Worm (Caenorhabditis elegans) whole organism, late embryonic: ENCODE measurements around the gene C02B10.4.

Experiments
- C08G9.2 ChIP-seq: sonication (generic microtip); optimal IDR thresholded peaks from 2 replicates; lab custom pipeline; 2016; ENCODE audit warnings: mild to moderate bottlenecking, missing genetic modification characterization, moderate library complexity, missing compliant biosample characterization
- C38D4.7 ChIP-seq: fragments of 200-800 bp; sonication (Bioruptor generic); optimal IDR thresholded peaks from 2 replicates; lab custom pipeline; 2018; ENCODE audit warnings: mild to moderate bottlenecking, missing genetic modification characterization, moderate library complexity, missing compliant biosample characterization
- F13H6.1 ChIP-seq: sonication (generic microtip); optimal IDR thresholded peaks from 2 replicates; lab custom pipeline; 2016; ENCODE audit warnings: missing genetic modification characterization, missing compliant biosample characterization
- ahr-1 ChIP-seq: sonication (generic microtip); optimal IDR thresholded peaks from 2 replicates; lab custom pipeline; 2016; ENCODE audit warnings: missing genetic modification characterization, missing compliant biosample characterization
- ceh-18 ChIP-seq: sonication (generic microtip); optimal IDR thresholded peaks from 2 replicates; lab custom pipeline; 2016; ENCODE audit warnings: missing genetic modification characterization, missing compliant biosample characterization
- ceh-19 ChIP-seq: fragments of 200-800 bp; sonication (Bioruptor generic); optimal IDR thresholded peaks from 2 replicates; lab custom pipeline; 2018; ENCODE audit warnings: mild to moderate bottlenecking, missing genetic modification characterization, missing compliant biosample characterization
- ceh-22 ChIP-seq: sonication (generic microtip); optimal IDR thresholded peaks from 2 replicates; lab custom pipeline; 2017; ENCODE audit warnings: missing biosample characterization, missing genetic modification characterization
- ceh-31 ChIP-seq: sonication (generic microtip); optimal IDR thresholded peaks from 2 replicates; lab custom pipeline; 2016; ENCODE audit warnings: missing genetic modification characterization, missing compliant biosample characterization
- ceh-48 ChIP-seq: sonication (generic microtip); optimal IDR thresholded peaks from 2 replicates; lab custom pipeline; 2016; ENCODE audit warnings: missing genetic modification characterization, inconsistent platforms, missing compliant biosample characterization
- ceh-6 ChIP-seq: fragments of 200-800 bp; sonication (Bioruptor generic); optimal IDR thresholded peaks from 2 replicates; lab custom pipeline; 2018; ENCODE audit warnings: mild to moderate bottlenecking, missing genetic modification characterization, missing compliant biosample characterization
- che-1 ChIP-seq: sonication (generic microtip); optimal IDR thresholded peaks from 2 replicates; lab custom pipeline; 2016; ENCODE audit warnings: mild to moderate bottlenecking, missing genetic modification characterization, missing compliant biosample characterization
- dve-1 ChIP-seq: sonication (generic microtip); optimal IDR thresholded peaks from 2 replicates; lab custom pipeline; 2017; ENCODE audit warnings: antibody characterized with exemption, mild to moderate bottlenecking, missing genetic modification characterization, missing compliant biosample characterization
- elt-2 ChIP-seq: sonication (generic microtip); optimal IDR thresholded peaks from 2 replicates; lab custom pipeline; 2016; ENCODE audit warnings: missing genetic modification reagents, missing genetic modification characterization, missing compliant biosample characterization
- fkh-10 ChIP-seq: fragments of 150-350 bp; optimal IDR thresholded peaks from 2 replicates; lab custom pipeline; 2014; ENCODE audit warnings: missing biosample characterization, missing genetic modification reagents, missing genetic modification characterization
- gmeb-2 ChIP-seq: sonication (generic microtip); optimal IDR thresholded peaks from 2 replicates; lab custom pipeline; 2016; ENCODE audit warnings: missing genetic modification characterization, inconsistent platforms, missing compliant biosample characterization
- hlh-13 ChIP-seq: fragments of 200-800 bp; sonication (Bioruptor generic); optimal IDR thresholded peaks from 2 replicates; lab custom pipeline; 2018; ENCODE audit warnings: mild to moderate bottlenecking, missing genetic modification characterization, missing compliant biosample characterization
- lim-6 ChIP-seq: sonication (generic microtip); optimal IDR thresholded peaks from 2 replicates; lab custom pipeline; 2016; ENCODE audit warnings: missing genetic modification characterization, missing compliant biosample characterization
- lin-11 ChIP-seq: fragments of 200-800 bp; sonication (Bioruptor generic); optimal IDR thresholded peaks from 2 replicates; lab custom pipeline; 2018; ENCODE audit warnings: mild to moderate bottlenecking, missing genetic modification characterization, missing compliant biosample characterization
- madf-2 ChIP-seq: sonication (generic microtip); optimal IDR thresholded peaks from 2 replicates; lab custom pipeline; 2017; ENCODE audit warnings: missing genetic modification characterization, missing compliant biosample characterization
- nfya-1 ChIP-seq: sonication (generic microtip); optimal IDR thresholded peaks from 2 replicates; lab custom pipeline; 2017; ENCODE audit warnings: missing genetic modification characterization, mild to moderate bottlenecking, missing compliant biosample characterization, antibody characterized with exemption, moderate library complexity
- nhr-11 ChIP-seq: fragments of 150-350 bp; optimal IDR thresholded peaks from 2 replicates; lab custom pipeline; 2014; ENCODE audit warnings: missing biosample characterization, missing genetic modification characterization
- nhr-232 ChIP-seq: sonication (generic microtip); optimal IDR thresholded peaks from 2 replicates; lab custom pipeline; 2016; ENCODE audit warnings: missing genetic modification characterization, missing compliant biosample characterization
- odd-2 ChIP-seq: sonication (generic microtip); optimal IDR thresholded peaks from 2 replicates; lab custom pipeline; 2017; ENCODE audit warnings: antibody characterized with exemption, mild to moderate bottlenecking, missing genetic modification characterization, missing compliant biosample characterization
- pag-3 ChIP-seq: sonication (generic microtip); optimal IDR thresholded peaks from 2 replicates; lab custom pipeline; 2016; ENCODE audit warnings: missing compliant biosample characterization, missing genetic modification characterization, borderline replicate concordance
- pat-9 ChIP-seq: fragments of 200-800 bp; sonication (Bioruptor generic); optimal IDR thresholded peaks from 2 replicates; lab custom pipeline; 2018; ENCODE audit warnings: mild to moderate bottlenecking, missing genetic modification characterization, moderate library complexity, missing compliant biosample characterization
- pha-2 ChIP-seq: sonication (generic microtip); optimal IDR thresholded peaks from 2 replicates; lab custom pipeline; 2017; ENCODE audit warnings: mild to moderate bottlenecking, missing genetic modification characterization, missing compliant biosample characterization
- pha-4 ChIP-seq: fragments of 150-350 bp; optimal IDR thresholded peaks from 2 replicates; lab custom pipeline; 2018; ENCODE audit warnings: missing biosample characterization, missing genetic modification reagents, missing genetic modification characterization
- pqm-1 ChIP-seq: sonication (generic microtip); optimal IDR thresholded peaks from 2 replicates; lab custom pipeline; 2016; ENCODE audit warnings: missing genetic modification characterization, missing compliant biosample characterization
- ref-2 ChIP-seq: sonication (generic microtip); optimal IDR thresholded peaks from 2 replicates; lab custom pipeline; 2016; ENCODE audit warnings: missing genetic modification characterization, missing compliant biosample characterization
- sdc-2 ChIP-seq: sonication (generic microtip); optimal IDR thresholded peaks from 2 replicates; lab custom pipeline; 2016; ENCODE audit warnings: missing genotype, missing genetic modification characterization, missing compliant biosample characterization
- sox-2 ChIP-seq: fragments of 200-800 bp; sonication (Bioruptor generic); IDR thresholded peaks from 2 replicates; pipeline ENCODE4 v1.3.6; 2022; ENCODE audit warnings: missing genetic modification reagents, missing genetic modification characterization, missing compliant biosample characterization
- sox-4 ChIP-seq: sonication (generic microtip); optimal IDR thresholded peaks from 2 replicates; lab custom pipeline; 2017; ENCODE audit warnings: mild to moderate bottlenecking, missing genetic modification characterization, inconsistent platforms, missing compliant biosample characterization
- tbx-2 ChIP-seq: sonication (generic microtip); optimal IDR thresholded peaks from 2 replicates; lab custom pipeline; 2016; ENCODE audit warnings: missing genetic modification characterization, missing compliant biosample characterization
- unc-3 ChIP-seq, 2 experiments: fragments of 200-800 bp in 1 of 2; sonication (Bioruptor generic) in 1 of 2; sonication (generic microtip) in 1 of 2; conservative IDR thresholded peaks in 1 of 2; optimal IDR thresholded peaks in 1 of 2; 2 replicates each; pipeline versions ENCODE4 v1.3.6 to Lab custom; 2016 to 2022; ENCODE audit warnings: missing compliant biosample characterization in 2 of 2, missing genetic modification characterization in 2 of 2, missing genetic modification reagents in 1 of 2
- unc-42 ChIP-seq: sonication (generic microtip); optimal IDR thresholded peaks from 2 replicates; lab custom pipeline; 2016; ENCODE audit warnings: missing genotype, missing genetic modification characterization, missing compliant biosample characterization
- unc-55 ChIP-seq: sonication (generic microtip); optimal IDR thresholded peaks from 2 replicates; lab custom pipeline; 2017; ENCODE audit warnings: missing biosample characterization, missing genetic modification reagents, missing genetic modification characterization
- zip-5 ChIP-seq: sonication (generic microtip); optimal IDR thresholded peaks from 2 replicates; lab custom pipeline; 2016; ENCODE audit warnings: missing genetic modification characterization, missing compliant biosample characterization

Gene C02B10.4

DNA sequence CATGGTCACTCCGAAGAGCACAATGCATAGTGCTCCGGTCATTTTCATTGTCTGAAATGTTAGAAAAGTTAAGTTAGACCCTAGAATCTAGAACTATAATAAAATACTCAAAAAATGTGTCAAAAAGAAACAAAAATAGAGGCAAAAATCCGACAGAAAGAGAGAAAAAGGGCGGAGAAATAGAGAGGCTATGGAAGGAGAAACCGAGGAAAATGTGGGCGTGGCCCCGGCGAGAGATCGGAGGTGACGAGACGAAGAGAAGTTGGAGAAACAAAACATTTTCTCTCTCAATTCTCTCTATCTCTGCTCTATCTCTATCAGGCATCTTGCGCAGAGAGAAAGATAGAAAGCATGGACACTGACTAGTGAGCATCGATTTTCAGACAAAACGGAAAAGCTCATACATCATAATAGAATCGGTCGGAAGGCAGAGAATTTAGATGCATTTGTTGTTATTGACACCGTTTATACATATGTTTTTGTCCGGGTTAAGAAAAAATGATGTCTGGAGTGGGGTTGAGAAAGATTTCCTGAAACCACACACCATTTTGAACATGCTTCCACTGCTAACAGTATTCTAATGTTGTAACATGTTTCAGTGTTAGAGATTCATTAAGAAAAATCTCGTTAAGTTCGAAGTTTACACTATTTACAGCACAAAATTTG is 12.0 kb downstream of the C02B10.4 start, which contains the start of gene C02B10.3:
TSS of gene C02B10.3 (minus strand) at position 51 of the 666 bp plus-strand sequence.
- peak; percentile 52 for TF ChIP-seq ceh-31 (tag; lab: Kevin White, UChicago)
- no peak for TF ChIP-seq pat-9 (tag; lab: Kevin White, UChicago)
- TF ChIP-seq tbx-2 (tag; lab: Kevin White, UChicago): peak; percentile 40
- no peak for TF ChIP-seq che-1 (tag; lab: Kevin White, UChicago)
- TF ChIP-seq ceh-48: peak; percentile 31
- TF ChIP-seq unc-42: peak; percentile 71
- TF ChIP-seq unc-55: peak; percentile 39
- peak; percentile 17 for TF ChIP-seq nfya-1

DNA sequence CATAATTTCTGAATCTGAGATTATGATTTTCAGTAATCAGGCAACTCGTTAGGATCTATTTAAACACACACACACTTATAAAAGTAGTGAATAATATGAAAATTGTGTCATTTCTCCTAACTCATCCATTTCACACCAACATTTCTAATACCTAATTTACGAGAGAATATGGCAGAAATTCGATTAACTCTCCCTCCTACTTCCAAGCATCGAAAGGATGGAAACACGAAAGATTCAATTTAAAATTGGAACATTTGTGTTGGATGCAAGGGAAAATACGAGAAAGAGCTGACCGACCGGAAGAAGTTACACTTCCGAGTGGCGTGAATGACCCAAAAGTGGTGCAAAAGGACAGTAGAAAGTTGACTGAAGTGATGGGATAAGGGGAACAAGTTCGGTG is 17.6 kb downstream of the C02B10.4 start:
- TF ChIP-seq fkh-10: no peak
- TF ChIP-seq C38D4.7 (GFP tag; lab: Kevin White, UChicago): no peak
- peak; percentile 88 for TF ChIP-seq unc-42
- TF ChIP-seq sox-4 (tag; lab: Kevin White, UChicago): no peak

DNA sequence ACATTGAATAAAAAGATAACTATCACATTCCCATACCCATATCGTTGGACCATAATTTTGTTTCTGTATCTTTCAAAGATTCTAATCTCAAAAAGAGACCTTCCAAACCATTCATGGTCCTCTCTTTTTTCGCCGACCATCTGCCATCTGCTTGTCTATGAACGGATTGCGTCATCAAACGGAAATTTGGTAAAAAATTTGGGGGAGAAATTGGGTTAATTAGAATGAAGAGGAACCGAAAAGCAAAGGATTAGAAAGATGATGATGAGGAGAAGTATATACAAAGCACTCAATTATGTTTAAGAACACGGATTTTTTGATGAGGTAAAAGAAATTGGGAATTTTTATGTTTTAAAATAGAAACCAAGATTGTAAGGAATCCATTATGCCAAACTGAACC is 18.6 kb downstream of the C02B10.4 start:
- TF ChIP-seq C08G9.2 (no peak), sox-2 (no peak), pha-4 (tag; lab: Kevin White, UChicago) (no peak), lin-11 (tag; lab: Kevin White, UChicago) (no peak), dve-1 (tag; lab: Kevin White, UChicago) (no peak), nhr-232 (tag; lab: Kevin White, UChicago) (no peak), unc-3 (GFP tag; conservative IDR thresholded peaks at IDR 0.05; lab: Robert Waterston, UW) (no peak), unc-3 (tag; optimal IDR thresholded peaks at IDR 0.05; lab: Kevin White, UChicago) (no peak), zip-5 (tag; lab: Kevin White, UChicago) (no peak), madf-2 (no peak), nhr-11 (tag; lab: Kevin White, UChicago) (no peak), nfya-1 (no peak), ceh-18 (tag; lab: Kevin White, UChicago) (no peak), odd-2 (no peak), elt-2 (no peak), ref-2 (tag; lab: Kevin White, UChicago) (no peak), pat-9 (tag; lab: Kevin White, UChicago) (no peak), F13H6.1 (tag; lab: Kevin White, UChicago) (no peak), lim-6 (no peak), gmeb-2 (tag; lab: Kevin White, UChicago) (no peak)

DNA sequence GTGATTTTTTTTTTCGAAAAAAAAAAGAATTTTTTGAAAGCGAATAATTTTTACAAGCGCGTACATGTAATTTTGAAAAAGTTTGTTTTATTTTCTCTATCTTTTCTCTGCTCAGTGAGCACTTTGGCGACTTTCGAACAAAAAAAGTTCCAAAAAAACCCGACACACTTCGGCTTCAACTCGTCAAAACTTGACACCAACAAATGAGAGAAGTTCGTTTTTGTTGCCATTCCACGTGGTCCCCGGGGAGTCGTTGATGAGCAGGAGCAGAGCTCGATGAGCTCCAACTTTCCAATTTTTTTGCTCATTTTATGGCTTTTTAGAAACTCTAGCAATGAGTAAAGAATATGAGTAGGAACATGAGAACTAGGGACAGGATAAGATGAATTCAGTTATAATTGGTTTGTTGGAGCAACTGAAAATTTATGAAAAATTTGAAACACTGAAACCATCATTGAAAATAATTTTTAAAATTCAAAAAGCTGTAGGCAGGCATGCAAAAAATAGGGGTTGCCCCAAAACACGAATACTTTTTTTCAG is 19.1 kb downstream of the C02B10.4 start:
- TF ChIP-seq ceh-22 (no peak), pag-3 (tag; lab: Kevin White, UChicago) (no peak), ceh-6 (GFP tag; lab: Kevin White, UChicago) (no peak), hlh-13 (GFP tag; lab: Kevin White, UChicago) (no peak), unc-42 (no peak), tbx-2 (tag; lab: Kevin White, UChicago) (no peak), ceh-19 (no peak), che-1 (tag; lab: Kevin White, UChicago) (no peak), unc-3 (GFP tag; conservative IDR thresholded peaks at IDR 0.05; lab: Robert Waterston, UW) (no peak), unc-3 (tag; optimal IDR thresholded peaks at IDR 0.05; lab: Kevin White, UChicago) (no peak), pha-4 (tag; lab: Kevin White, UChicago) (no peak), nhr-11 (tag; lab: Kevin White, UChicago) (no peak), pqm-1 (tag; lab: Kevin White, UChicago) (no peak), F13H6.1 (tag; lab: Kevin White, UChicago) (no peak), sdc-2 (no peak), C08G9.2 (no peak), pha-2 (tag; lab: Kevin White, UChicago) (no peak), ahr-1 (tag; lab: Kevin White, UChicago) (no peak), lim-6 (no peak)
